Worm (Caenorhabditis elegans) whole organism, L3 larva: Measurements from ENCODE around the gene srj-49.

Experiments
- ZK546.5 ChIP-seq: sonication (generic microtip); optimal IDR thresholded peaks from 2 replicates; lab custom pipeline; 2017; ENCODE audit warnings: missing biosample characterization, missing genetic modification characterization
- aly-2 ChIP-seq: fragments of 150-350 bp; optimal IDR thresholded peaks from 2 replicates; lab custom pipeline; 2014; ENCODE audit warnings: missing biosample characterization, missing genetic modification characterization
- ama-1 ChIP-seq: fragments of 150-350 bp; optimal IDR thresholded peaks from 2 replicates; lab custom pipeline; 2018
- ceh-16 ChIP-seq: sonication (generic microtip); optimal IDR thresholded peaks from 2 replicates; lab custom pipeline; 2017; ENCODE audit warnings: missing biosample characterization, missing genetic modification characterization
- ceh-28 ChIP-seq: fragments of 150-350 bp; optimal IDR thresholded peaks from 2 replicates; lab custom pipeline; 2014; ENCODE audit warnings: missing biosample characterization, missing genetic modification reagents, missing genetic modification characterization
- elt-2 ChIP-seq: sonication (generic microtip); optimal IDR thresholded peaks from 2 replicates; lab custom pipeline; 2016; ENCODE audit warnings: missing genetic modification reagents, mild to moderate bottlenecking, missing genetic modification characterization, missing compliant biosample characterization
- eor-1 ChIP-seq, 2 experiments: fragments of 150-350 bp; optimal IDR thresholded peaks; 2 replicates each; lab custom pipeline; 2014 to 2018; ENCODE audit warnings: missing biosample characterization in 2 of 2, missing genetic modification characterization in 2 of 2
- fkh-10 ChIP-seq: sonication (generic microtip); optimal IDR thresholded peaks from 2 replicates; lab custom pipeline; 2017; ENCODE audit warnings: missing biosample characterization, missing genetic modification reagents, missing genetic modification characterization
- fkh-2 ChIP-seq: fragments of 150-350 bp; optimal IDR thresholded peaks from 2 replicates; lab custom pipeline; 2014; ENCODE audit warnings: missing biosample characterization, missing genetic modification reagents, missing genetic modification characterization
- hmg-11 ChIP-seq: sonication (generic microtip); optimal IDR thresholded peaks from 2 replicates; lab custom pipeline; 2016; ENCODE audit warnings: missing genetic modification characterization, missing compliant biosample characterization
- jun-1 ChIP-seq: fragments of 150-350 bp; optimal IDR thresholded peaks from 2 replicates; lab custom pipeline; 2014; ENCODE audit warnings: missing biosample characterization, missing genetic modification reagents, missing genetic modification characterization
- lin-15B ChIP-seq: fragments of 150-350 bp; optimal IDR thresholded peaks from 2 replicates; lab custom pipeline; 2014; ENCODE audit warnings: missing biosample characterization, missing genetic modification characterization
- lin-39 ChIP-seq: fragments of 150-350 bp; optimal IDR thresholded peaks from 2 replicates; lab custom pipeline; 2018; ENCODE audit warnings: missing biosample characterization, missing genetic modification reagents, missing genetic modification characterization
- lsy-12 ChIP-seq: sonication (generic microtip); optimal IDR thresholded peaks from 2 replicates; lab custom pipeline; 2016; ENCODE audit warnings: mild to moderate bottlenecking, missing genetic modification characterization, missing compliant biosample characterization
- nfya-1 ChIP-seq: sonication (generic microtip); optimal IDR thresholded peaks from 2 replicates; lab custom pipeline; 2017; ENCODE audit warnings: missing genetic modification characterization, mild to moderate bottlenecking, missing compliant biosample characterization, antibody characterized with exemption, moderate library complexity; ENCODE audit not compliant: insufficient read depth
- nhr-12 ChIP-seq: fragments of 150-350 bp; optimal IDR thresholded peaks from 2 replicates; lab custom pipeline; 2014; ENCODE audit warnings: missing biosample characterization, missing genetic modification characterization
- nhr-237 ChIP-seq: fragments of 150-350 bp; optimal IDR thresholded peaks from 2 replicates; lab custom pipeline; 2014; ENCODE audit warnings: missing biosample characterization, missing genetic modification characterization
- nhr-25 ChIP-seq: sonication (generic microtip); optimal IDR thresholded peaks from 2 replicates; lab custom pipeline; 2017; ENCODE audit warnings: missing biosample characterization, missing genetic modification characterization
- nhr-28 ChIP-seq: fragments of 150-350 bp; optimal IDR thresholded peaks from 2 replicates; lab custom pipeline; 2014; ENCODE audit warnings: missing biosample characterization, missing genetic modification characterization
- nhr-43 ChIP-seq: sonication (generic microtip); optimal IDR thresholded peaks from 2 replicates; lab custom pipeline; 2016; ENCODE audit warnings: mild to moderate bottlenecking, missing genetic modification characterization, missing compliant biosample characterization; ENCODE audit not compliant: poor library complexity, severe bottlenecking
- nhr-67 ChIP-seq: fragments of 150-350 bp; optimal IDR thresholded peaks from 2 replicates; lab custom pipeline; 2014; ENCODE audit warnings: missing biosample characterization, missing genetic modification characterization
- nhr-76 ChIP-seq: fragments of 150-350 bp; sonication (generic microtip); optimal IDR thresholded peaks from 5 replicates; lab custom pipeline; 2014; ENCODE audit warnings: missing biosample characterization, missing genetic modification characterization
- pha-4 ChIP-seq: fragments of 150-350 bp; optimal IDR thresholded peaks from 2 replicates; lab custom pipeline; 2014; ENCODE audit warnings: missing biosample characterization, missing genetic modification reagents, missing genetic modification characterization
- pqm-1 ChIP-seq: fragments of 150-350 bp; optimal IDR thresholded peaks from 2 replicates; lab custom pipeline; 2017; ENCODE audit warnings: missing biosample characterization, missing genetic modification characterization, inconsistent platforms
- sea-2 ChIP-seq: fragments of 150-350 bp; sonication (generic microtip); optimal IDR thresholded peaks from 4 replicates; lab custom pipeline; 2014; ENCODE audit warnings: missing biosample characterization, missing genetic modification reagents, missing genetic modification characterization
- skn-1 ChIP-seq: fragments of 150-350 bp; optimal IDR thresholded peaks from 2 replicates; lab custom pipeline; 2014; ENCODE audit warnings: missing biosample characterization, missing genetic modification characterization
- snpc-4 ChIP-seq: fragments of 150-350 bp; optimal IDR thresholded peaks from 2 replicates; lab custom pipeline; 2014; ENCODE audit warnings: missing biosample characterization, missing genetic modification characterization
- unc-39 ChIP-seq: sonication (generic microtip); optimal IDR thresholded peaks from 4 replicates; lab custom pipeline; 2017; ENCODE audit warnings: missing biosample characterization, missing genetic modification characterization
- unc-62 ChIP-seq: fragments of 150-350 bp; sonication (generic microtip); optimal IDR thresholded peaks from 4 replicates; lab custom pipeline; 2014; ENCODE audit warnings: missing biosample characterization, missing genetic modification reagents, missing genetic modification characterization
- zag-1 ChIP-seq: fragments of 150-350 bp; optimal IDR thresholded peaks from 2 replicates; lab custom pipeline; 2014; ENCODE audit warnings: missing biosample characterization, missing genetic modification characterization
- ztf-11 ChIP-seq: fragments of 150-350 bp; optimal IDR thresholded peaks from 2 replicates; lab custom pipeline; 2014; ENCODE audit warnings: missing biosample characterization, missing genetic modification characterization
- ztf-4 ChIP-seq: fragments of 150-350 bp; optimal IDR thresholded peaks from 2 replicates; lab custom pipeline; 2014; ENCODE audit warnings: missing biosample characterization, missing genetic modification characterization

srj-49 gene

DNA sequence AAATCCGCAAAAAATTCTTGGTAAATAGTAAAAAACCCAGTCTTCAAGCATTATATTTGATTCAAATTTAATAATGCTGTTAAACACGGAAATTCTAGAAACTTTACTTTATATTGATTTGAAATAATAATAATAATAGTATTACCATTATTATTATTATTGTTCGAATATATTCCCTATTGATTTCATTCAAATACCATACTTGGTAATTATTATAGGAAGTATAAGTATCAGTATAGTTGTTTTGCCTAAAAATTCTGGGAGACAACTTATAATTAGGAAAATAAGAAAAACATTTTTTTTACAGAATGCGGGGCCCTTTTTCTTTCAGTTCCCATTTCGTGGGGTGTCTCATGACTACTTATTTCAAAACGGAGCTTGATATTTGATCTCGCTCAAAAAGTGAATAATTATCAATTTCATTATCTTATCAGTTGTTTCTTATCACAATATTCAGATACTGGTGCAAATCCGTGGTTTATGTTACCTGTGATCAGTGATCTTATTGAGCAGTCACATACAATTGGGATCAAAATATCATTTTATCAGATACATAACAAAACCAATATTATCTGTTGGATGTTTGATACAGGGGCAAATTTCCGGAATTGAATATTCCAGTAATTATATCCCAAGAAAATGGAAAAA lies at the start of gene srj-49:
TSS of gene srj-49 (minus strand) at position 51 of the 648 bp plus-strand sequence.
- TF ChIP-seq elt-2 (tag; lab: Kevin White, UChicago): peak; percentile 90
- TF ChIP-seq nhr-76 (tag; lab: Kevin White, UChicago): no peak
- TF ChIP-seq nhr-67 (tag; lab: Kevin White, UChicago): no peak
- peak; percentile 84 for TF ChIP-seq pqm-1
- TF ChIP-seq, all 47 proteins: peak for 2

ce11 chrV:2896198-2896660 lies 48.1 kb upstream of the srj-49 start, which contains the start of gene pals-32:
Gene pals-32 (plus strand): TSS chrV:2896610.
- TF ChIP-seq elt-2 (tag; lab: Kevin White, UChicago): peak; percentile 51
- no peak for TF ChIP-seq ztf-11 (tag; lab: Kevin White, UChicago)

ce11 chrV:2892976-2893375 lies 44.8 kb upstream of the srj-49 start, which contains the start of gene srh-127:
Gene srh-127 (plus strand): TSS chrV:2893276.
- no peak for TF ChIP-seq ceh-16 (tag; lab: Kevin White, UChicago)

- TF ChIP-seq snpc-4 (tag; lab: Kevin White, UChicago) (no peak), fkh-10 (GFP tag; lab: Kevin White, UChicago) (no peak), nhr-43 (tag; lab: Kevin White, UChicago) (no peak), nhr-12 (tag; lab: Kevin White, UChicago) (no peak), sea-2 (no peak), nhr-67 (tag; lab: Kevin White, UChicago) (no peak), ceh-28 (tag; lab: Kevin White, UChicago) (no peak), lin-39 (no peak), lin-15B (tag; lab: Kevin White, UChicago) (no peak)
These were observed 43.8 kb upstream of the srj-49 start, which contains the start of gene F37B4.15 for ce11 chrV:2891927-2892326. Gene F37B4.15 (plus strand): TSS chrV:2892227.

ce11 chrV:2888681-2889080 lies 40.5 kb upstream of the srj-49 start, which contains the start of gene srw-4:
Gene srw-4 (minus strand): TSS chrV:2888781.
- TF ChIP-seq jun-1 (tag; lab: Kevin White, UChicago) (no peak), nhr-25 (no peak), zag-1 (tag; lab: Kevin White, UChicago) (no peak), nhr-28 (tag; lab: Kevin White, UChicago) (no peak), eor-1 (tag; optimal IDR thresholded peaks at IDR 0.05; lab: Kevin White, UChicago) (no peak), ztf-4 (no peak), ama-1 (lab: Kevin White, UChicago) (no peak), ZK546.5 (tag; lab: Kevin White, UChicago) (no peak), unc-62 (GFP tag; lab: Kevin White, UChicago) (no peak), unc-39 (tag; lab: Kevin White, UChicago) (no peak), pha-4 (no peak), pqm-1 (no peak), skn-1 (tag; lab: Kevin White, UChicago) (no peak), aly-2 (no peak), fkh-2 (tag; lab: Kevin White, UChicago) (no peak), hmg-11 (tag; lab: Kevin White, UChicago) (no peak)

DNA sequence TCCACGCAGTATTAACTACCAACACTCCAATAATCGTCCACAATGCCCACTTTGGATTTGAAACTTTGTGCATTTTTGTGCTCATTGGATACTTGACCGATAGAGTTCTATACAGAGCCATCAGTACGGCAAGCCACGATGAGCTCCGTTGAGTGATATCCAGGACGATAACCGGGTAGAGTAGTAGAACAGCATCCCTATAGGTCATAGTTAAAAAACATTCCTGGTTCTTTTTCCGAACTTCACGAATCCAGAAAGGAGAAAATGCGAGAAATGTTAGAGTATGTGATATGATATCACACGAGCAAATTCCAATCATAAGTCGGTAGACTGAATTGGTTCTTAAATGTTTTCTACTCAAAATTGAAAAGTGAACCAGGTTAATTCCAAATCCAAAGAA lies 40.1 kb upstream of the srj-49 start:
- TF ChIP-seq unc-62 (GFP tag; lab: Kevin White, UChicago): no peak
- TF ChIP-seq fkh-10 (GFP tag; lab: Kevin White, UChicago): no peak
- TF ChIP-seq elt-2 (tag; lab: Kevin White, UChicago): no peak
- TF ChIP-seq nhr-25: no peak
- no peak for TF ChIP-seq ztf-4
- no peak for TF ChIP-seq nfya-1
- TF ChIP-seq nhr-67 (tag; lab: Kevin White, UChicago): no peak
- no peak for TF ChIP-seq nhr-237
- TF ChIP-seq ztf-11 (tag; lab: Kevin White, UChicago): no peak
- TF ChIP-seq skn-1 (tag; lab: Kevin White, UChicago): no peak
- no peak for TF ChIP-seq aly-2
- no peak for TF ChIP-seq lin-15B (tag; lab: Kevin White, UChicago)
- TF ChIP-seq lsy-12 (tag; lab: Kevin White, UChicago): no peak
